Worm (Caenorhabditis elegans): ENCODE results near the gene stdh-1.

The stdh-1 gene

DNA sequence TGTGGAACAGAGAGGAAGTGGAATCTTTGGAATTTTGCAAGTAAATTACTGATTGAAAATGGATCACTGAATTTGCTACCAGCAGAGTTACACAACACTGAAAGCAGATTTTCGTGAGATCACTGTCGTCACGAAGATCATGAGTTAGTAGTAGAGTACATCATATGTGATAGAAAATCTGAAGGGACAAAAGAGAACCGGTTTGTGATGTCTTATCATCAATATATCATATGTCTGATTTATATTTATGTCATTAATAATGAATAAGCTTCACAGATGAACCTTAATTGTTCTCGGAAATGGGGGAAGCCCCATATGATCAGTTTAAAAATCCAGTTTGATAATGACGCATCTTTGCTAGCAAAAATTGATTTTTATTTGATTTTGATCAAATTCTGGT, 29.8 kb downstream of the stdh-1 start:
- TF ChIP-seq scrt-1 (GFP tag; IDR thresholded peaks at IDR 0.05) (no peak), sea-1 (GFP tag; conservative IDR thresholded peaks at IDR 0.05) (no peak), B0310.2 (tag; optimal IDR thresholded peaks at IDR 0.05) (no peak), ets-7 (tag; optimal IDR thresholded peaks at IDR 0.05) (no peak), tra-4 (tag; optimal IDR thresholded peaks at IDR 0.05) (no peak), ceh-36 (tag; optimal IDR thresholded peaks at IDR 0.05) (no peak)

DNA sequence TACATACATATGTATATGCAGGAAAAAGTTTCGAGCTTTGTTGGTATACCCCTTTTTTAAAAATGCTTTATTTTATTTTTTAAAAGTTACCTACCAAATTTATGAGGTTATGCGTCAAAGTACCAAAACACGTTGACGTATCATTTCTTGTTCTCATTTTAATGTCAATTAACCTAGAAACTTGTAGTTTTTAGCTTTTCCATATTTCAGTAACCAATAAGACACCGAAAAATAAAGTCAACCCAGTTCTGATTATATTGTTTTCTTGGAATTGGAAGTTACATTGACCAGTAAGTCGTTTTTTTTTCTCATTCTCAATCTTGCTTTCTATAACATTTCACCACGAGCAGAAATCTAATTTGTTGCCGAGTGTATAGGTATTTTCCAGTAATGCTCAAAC, 30.6 kb downstream of the stdh-1 start, which contains the start of gene srw-145:
srw-145 (plus strand) TSS at position 301 of the 400 bp plus-strand sequence.
- TF ChIP-seq hmbx-1 (tag; optimal IDR thresholded peaks at IDR 0.05) (no peak), aly-1 (tag; optimal IDR thresholded peaks at IDR 0.05) (no peak), sea-1 (GFP tag; conservative IDR thresholded peaks at IDR 0.05) (no peak), scrt-1 (GFP tag; IDR thresholded peaks at IDR 0.05) (no peak), ceh-36 (tag; optimal IDR thresholded peaks at IDR 0.05) (no peak), hmg-4 (GFP tag; optimal IDR thresholded peaks at IDR 0.05) (no peak), ama-1 (optimal IDR thresholded peaks at IDR 0.05) (no peak), F13C5.2 (tag; optimal IDR thresholded peaks at IDR 0.05) (no peak), tbx-37 (GFP tag; conservative IDR thresholded peaks at IDR 0.05) (no peak), pes-1 (GFP tag; IDR thresholded peaks at IDR 0.05) (no peak), hnd-1 (tag; optimal IDR thresholded peaks at IDR 0.05) (no peak), ets-7 (tag; optimal IDR thresholded peaks at IDR 0.05) (no peak), ceh-13 (GFP tag; optimal IDR thresholded peaks at IDR 0.05) (no peak)

DNA sequence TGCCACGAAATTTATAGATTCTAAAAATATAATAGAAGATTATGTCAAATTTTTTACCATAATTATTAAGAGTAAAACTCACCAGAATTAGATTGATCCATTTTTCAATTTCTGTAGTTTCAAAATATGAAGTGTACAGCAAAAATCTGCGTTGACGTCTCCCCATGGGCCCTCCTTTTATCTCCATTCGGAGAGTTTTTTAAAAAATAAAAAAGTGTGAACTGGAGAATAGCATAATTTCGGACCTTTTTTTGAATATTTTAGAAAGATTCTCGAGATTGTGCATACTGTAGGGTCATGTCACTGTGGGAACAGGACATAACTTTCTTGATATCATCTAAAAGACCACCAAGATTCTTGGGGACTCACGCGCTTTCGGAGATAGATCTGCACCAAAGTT, 35.8 kb downstream of the stdh-1 start, which contains the start of gene dpr-1:
dpr-1 (minus strand) TSS at position 101 of the 400 bp plus-strand sequence.
- TF ChIP-seq ama-1 (optimal IDR thresholded peaks at IDR 0.05) (no peak), ceh-13 (GFP tag; optimal IDR thresholded peaks at IDR 0.05) (no peak), tbx-37 (GFP tag; conservative IDR thresholded peaks at IDR 0.05) (no peak), F13C5.2 (tag; optimal IDR thresholded peaks at IDR 0.05) (no peak), aly-1 (tag; optimal IDR thresholded peaks at IDR 0.05) (no peak), hmg-4 (GFP tag; optimal IDR thresholded peaks at IDR 0.05) (no peak), ets-7 (tag; optimal IDR thresholded peaks at IDR 0.05) (no peak), B0310.2 (tag; optimal IDR thresholded peaks at IDR 0.05) (no peak), tra-4 (tag; optimal IDR thresholded peaks at IDR 0.05) (no peak), pes-1 (GFP tag; IDR thresholded peaks at IDR 0.05) (no peak), hnd-1 (tag; optimal IDR thresholded peaks at IDR 0.05) (no peak), flt-1 (GFP tag; IDR thresholded peaks at IDR 0.05) (no peak), sea-1 (GFP tag; conservative IDR thresholded peaks at IDR 0.05) (no peak)

DNA sequence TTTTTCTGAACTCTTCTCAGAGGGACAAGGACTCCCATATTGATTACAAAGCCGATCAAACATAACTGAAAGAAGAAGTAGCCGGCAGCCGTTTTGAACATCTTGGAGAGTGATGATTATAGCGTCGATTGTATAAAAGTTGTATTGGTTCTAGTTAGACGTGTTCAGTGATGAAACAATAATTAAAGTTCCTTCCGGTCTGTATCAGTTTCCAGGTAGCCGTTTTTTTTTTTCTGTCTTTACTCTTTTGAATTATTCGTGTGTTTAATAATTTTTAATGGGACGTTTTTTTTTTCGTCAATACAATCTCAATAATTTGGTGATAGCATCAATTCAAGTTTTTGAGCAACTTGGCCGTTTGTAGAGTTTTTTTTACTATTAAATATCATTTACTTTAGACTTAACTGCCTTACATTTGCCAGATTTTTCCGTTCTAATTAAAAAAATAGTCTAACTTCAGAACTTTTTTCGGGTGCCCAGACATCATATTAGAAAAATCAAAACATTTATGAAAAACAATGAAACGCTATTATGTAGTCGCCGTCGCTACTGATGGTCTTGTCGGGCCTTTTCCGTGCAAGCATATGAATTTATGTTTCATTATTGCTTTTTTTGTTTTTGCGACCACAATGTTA, 40.2 kb downstream of the stdh-1 start, which contains the start of the genes srx-10 and clec-226:
srx-10 (minus strand) TSS at position 101 of the 635 bp plus-strand sequence.
clec-226 (plus strand) TSS at position 585 of the 635 bp plus-strand sequence.
- TF ChIP-seq hmbx-1 (tag; optimal IDR thresholded peaks at IDR 0.05) (no peak), aly-1 (tag; optimal IDR thresholded peaks at IDR 0.05) (no peak), ceh-13 (GFP tag; optimal IDR thresholded peaks at IDR 0.05) (no peak), hnd-1 (tag; optimal IDR thresholded peaks at IDR 0.05) (no peak), scrt-1 (GFP tag; IDR thresholded peaks at IDR 0.05) (no peak), flt-1 (GFP tag; IDR thresholded peaks at IDR 0.05) (no peak), sea-1 (GFP tag; conservative IDR thresholded peaks at IDR 0.05) (no peak), tbx-37 (GFP tag; conservative IDR thresholded peaks at IDR 0.05) (no peak), F13C5.2 (tag; optimal IDR thresholded peaks at IDR 0.05) (no peak), ceh-36 (tag; optimal IDR thresholded peaks at IDR 0.05) (no peak), B0310.2 (tag; optimal IDR thresholded peaks at IDR 0.05) (no peak), ets-7 (tag; optimal IDR thresholded peaks at IDR 0.05) (no peak), hmg-4 (GFP tag; optimal IDR thresholded peaks at IDR 0.05) (no peak), tra-4 (tag; optimal IDR thresholded peaks at IDR 0.05) (no peak), tbx-11 (GFP tag; IDR thresholded peaks at IDR 0.05) (no peak), ama-1 (optimal IDR thresholded peaks at IDR 0.05) (no peak), pes-1 (GFP tag; IDR thresholded peaks at IDR 0.05) (no peak)

DNA sequence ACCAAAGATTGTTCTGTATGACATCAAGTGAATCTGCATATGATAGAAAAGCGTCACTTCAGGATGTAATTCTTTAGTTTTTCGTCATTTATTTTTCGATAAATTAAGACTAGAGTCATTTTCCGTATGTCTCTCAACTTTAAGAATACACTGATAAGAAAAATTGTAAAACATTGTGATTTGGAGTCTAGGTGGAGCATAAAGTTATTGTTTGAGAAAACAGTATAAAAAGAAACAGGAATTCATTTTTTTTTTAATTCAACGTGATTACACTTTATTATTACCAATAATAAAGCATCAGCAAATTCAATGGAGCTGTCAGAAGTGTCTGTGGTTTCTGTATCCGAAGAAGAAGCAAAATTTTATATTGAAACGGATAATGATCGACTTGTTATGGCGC, 42.7 kb downstream of the stdh-1 start, which contains the start of gene R10D12.6:
R10D12.6 (plus strand) TSS at position 301 of the 400 bp plus-strand sequence.
- no peak for TF ChIP-seq aly-1 (tag; optimal IDR thresholded peaks at IDR 0.05)
- TF ChIP-seq ets-7 (tag; optimal IDR thresholded peaks at IDR 0.05): no peak
- no peak for TF ChIP-seq ceh-36 (tag; optimal IDR thresholded peaks at IDR 0.05)
- TF ChIP-seq F13C5.2 (tag; optimal IDR thresholded peaks at IDR 0.05): no peak
- TF ChIP-seq pes-1 (GFP tag; IDR thresholded peaks at IDR 0.05): no peak
- TF ChIP-seq ama-1 (optimal IDR thresholded peaks at IDR 0.05): no peak
- TF ChIP-seq B0310.2 (tag; optimal IDR thresholded peaks at IDR 0.05): no peak
- TF ChIP-seq tra-4 (tag; optimal IDR thresholded peaks at IDR 0.05): no peak
- TF ChIP-seq sea-1 (GFP tag; conservative IDR thresholded peaks at IDR 0.05): no peak
- TF ChIP-seq hmg-4 (GFP tag; optimal IDR thresholded peaks at IDR 0.05): no peak
- no peak for TF ChIP-seq flt-1 (GFP tag; IDR thresholded peaks at IDR 0.05)
- no peak for TF ChIP-seq ceh-13 (GFP tag; optimal IDR thresholded peaks at IDR 0.05)
- no peak for TF ChIP-seq tbx-37 (GFP tag; conservative IDR thresholded peaks at IDR 0.05)
- no peak for TF ChIP-seq hnd-1 (tag; optimal IDR thresholded peaks at IDR 0.05)
- no peak for TF ChIP-seq scrt-1 (GFP tag; IDR thresholded peaks at IDR 0.05)
- TF ChIP-seq hmbx-1 (tag; optimal IDR thresholded peaks at IDR 0.05): no peak
- no peak for TF ChIP-seq tbx-11 (GFP tag; IDR thresholded peaks at IDR 0.05)

DNA sequence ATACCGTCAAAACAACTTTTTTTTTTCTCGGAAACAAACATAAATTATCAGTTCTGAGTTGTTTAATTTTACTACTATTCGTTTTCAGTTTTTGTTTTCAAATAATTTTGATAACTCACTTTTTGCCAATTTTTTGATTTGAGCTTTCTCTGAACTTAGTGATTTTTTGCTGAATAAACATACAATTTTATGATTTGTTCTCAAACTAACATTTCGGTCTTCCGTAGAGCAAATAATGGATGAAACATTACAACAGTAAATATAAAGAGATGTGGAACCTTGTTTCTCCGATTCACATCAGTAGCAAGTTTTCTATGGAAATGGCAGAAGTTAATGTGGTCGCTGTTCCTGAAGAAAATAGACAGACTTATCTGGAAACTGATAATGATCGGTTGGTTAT, 43.5 kb downstream of the stdh-1 start, which contains the start of gene R10D12.7:
R10D12.7 (plus strand) TSS at position 301 of the 400 bp plus-strand sequence.
- no peak for TF ChIP-seq B0310.2 (tag; optimal IDR thresholded peaks at IDR 0.05)
- no peak for TF ChIP-seq aly-1 (tag; optimal IDR thresholded peaks at IDR 0.05)
- TF ChIP-seq flt-1 (GFP tag; IDR thresholded peaks at IDR 0.05): no peak
- TF ChIP-seq ceh-36 (tag; optimal IDR thresholded peaks at IDR 0.05): no peak
- no peak for TF ChIP-seq tbx-37 (GFP tag; conservative IDR thresholded peaks at IDR 0.05)
- TF ChIP-seq pes-1 (GFP tag; IDR thresholded peaks at IDR 0.05): no peak
- TF ChIP-seq sea-1 (GFP tag; conservative IDR thresholded peaks at IDR 0.05): no peak
- TF ChIP-seq hmbx-1 (tag; optimal IDR thresholded peaks at IDR 0.05): no peak
- TF ChIP-seq scrt-1 (GFP tag; IDR thresholded peaks at IDR 0.05): no peak
- no peak for TF ChIP-seq ceh-13 (GFP tag; optimal IDR thresholded peaks at IDR 0.05)
- TF ChIP-seq hnd-1 (tag; optimal IDR thresholded peaks at IDR 0.05): no peak

DNA sequence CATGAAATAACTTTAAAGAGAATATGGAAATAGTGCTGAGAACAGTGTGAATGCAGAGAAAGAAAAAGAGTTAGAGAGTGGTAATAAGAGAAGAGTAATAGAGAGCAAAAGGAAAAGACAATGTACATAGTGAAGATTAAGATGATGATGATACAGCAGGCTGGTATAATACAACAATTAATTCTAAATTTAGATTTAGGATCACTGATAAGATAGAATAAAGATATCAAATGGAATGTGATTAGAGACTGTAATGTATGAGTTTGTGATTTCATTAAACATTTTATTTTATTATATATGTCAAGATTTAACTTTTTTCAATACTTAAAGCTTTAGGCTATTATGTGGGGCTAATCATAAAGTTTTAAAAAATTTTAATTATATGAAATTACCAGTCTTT, 46.9 kb downstream of the stdh-1 start, which contains the start of gene R10D12.8:
R10D12.8 (minus strand) TSS at position 101 of the 400 bp plus-strand sequence.
- TF ChIP-seq hnd-1 (tag; optimal IDR thresholded peaks at IDR 0.05) (no peak), hmg-4 (GFP tag; optimal IDR thresholded peaks at IDR 0.05) (no peak), pes-1 (GFP tag; IDR thresholded peaks at IDR 0.05) (no peak), scrt-1 (GFP tag; IDR thresholded peaks at IDR 0.05) (no peak), sea-1 (GFP tag; conservative IDR thresholded peaks at IDR 0.05) (no peak), flt-1 (GFP tag; IDR thresholded peaks at IDR 0.05) (no peak), hmbx-1 (tag; optimal IDR thresholded peaks at IDR 0.05) (no peak), ama-1 (optimal IDR thresholded peaks at IDR 0.05) (no peak), tbx-11 (GFP tag; IDR thresholded peaks at IDR 0.05) (no peak), ceh-13 (GFP tag; optimal IDR thresholded peaks at IDR 0.05) (no peak), tbx-37 (GFP tag; conservative IDR thresholded peaks at IDR 0.05) (no peak), tra-4 (tag; optimal IDR thresholded peaks at IDR 0.05) (no peak), ets-7 (tag; optimal IDR thresholded peaks at IDR 0.05) (no peak), B0310.2 (tag; optimal IDR thresholded peaks at IDR 0.05) (no peak), ceh-36 (tag; optimal IDR thresholded peaks at IDR 0.05) (no peak), F13C5.2 (tag; optimal IDR thresholded peaks at IDR 0.05) (no peak), aly-1 (tag; optimal IDR thresholded peaks at IDR 0.05) (no peak)

Measured in whole organism, early embryonic.